Worm (Caenorhabditis elegans): ENCODE results near the gene rpb-9.

Gene rpb-9

ce11 chrV:8031121-8031520 is 19.0 kb upstream of the rpb-9 start, which contains the start of gene vars-1 (continued):
- TF ChIP-seq nfya-2 (GFP tag; IDR thresholded peaks at IDR 0.05) (no peak), dox-1 (GFP tag; IDR thresholded peaks at IDR 0.05) (no peak), bed-1 (GFP tag; IDR thresholded peaks at IDR 0.05) (no peak), snpc-3.4 (tag; optimal IDR thresholded peaks at IDR 0.05) (no peak), xnd-1 (tag; optimal IDR thresholded peaks at IDR 0.05) (peak; percentile 46), B0261.1 (tag; optimal IDR thresholded peaks at IDR 0.05) (no peak)

ce11 chrV:8028825-8029489 is 16.8 kb upstream of the rpb-9 start, which contains the start of gene oma-2:
Gene oma-2, plus strand, starts transcription at chrV:8029439.
- TF ChIP-seq Y95B8A.8 (GFP tag; IDR thresholded peaks at IDR 0.05) (0 out of 2 replicates have a peak, but pooled peaks have one; percentile 47), C17E4.6 (GFP tag; IDR thresholded peaks at IDR 0.05) (no peak), hlh-12 (tag; optimal IDR thresholded peaks at IDR 0.05) (no peak), snpc-3.4 (tag; optimal IDR thresholded peaks at IDR 0.05) (peak; percentile 1), efl-1 (GFP tag; optimal IDR thresholded peaks at IDR 0.05) (peak; percentile 82), ceh-27 (GFP tag; optimal IDR thresholded peaks at IDR 0.05) (no peak), nfyb-1 (GFP tag; IDR thresholded peaks at IDR 0.05) (0 out of 2 replicates have a peak, but pooled peaks have one; percentile 33), F37B4.10 (GFP tag; IDR thresholded peaks at IDR 0.05) (no peak), lsl-1 (GFP tag; optimal IDR thresholded peaks at IDR 0.05) (peak; percentile 99), F23B12.7 (tag; optimal IDR thresholded peaks at IDR 0.05; ENCODE audit: insufficient read depth) (peak; percentile 26), fkh-3 (tag; optimal IDR thresholded peaks at IDR 0.05) (no peak), cebp-1 (GFP tag; IDR thresholded peaks at IDR 0.05) (no peak), cebp-1 (tag; optimal IDR thresholded peaks at IDR 0.05) (no peak), egl-44 (GFP tag; IDR thresholded peaks at IDR 0.05) (no peak), sdz-38 (tag; optimal IDR thresholded peaks at IDR 0.05) (no peak), K11D2.4 (GFP tag; IDR thresholded peaks at IDR 0.05) (no peak), B0019.2 (GFP tag; conservative IDR thresholded peaks at IDR 0.05) (0 out of 2 replicates have a peak, but pooled peaks have one; percentile 22), zim-3 (tag; optimal IDR thresholded peaks at IDR 0.05) (no peak), hmg-1.2 (GFP tag; IDR thresholded peaks at IDR 0.05) (peak; percentile 45), attf-3 (GFP tag; conservative IDR thresholded peaks at IDR 0.05) (0 out of 2 replicates have a peak, but pooled peaks have one; percentile 21), Y56A3A.18 (GFP tag; IDR thresholded peaks at IDR 0.05) (0 out of 2 replicates have a peak, but pooled peaks have one; percentile 14), dox-1 (GFP tag; IDR thresholded peaks at IDR 0.05) (peak; percentile 56), F52B5.7 (tag; optimal IDR thresholded peaks at IDR 0.05) (no peak), K12H6.12 (tag; optimal IDR thresholded peaks at IDR 0.05) (no peak), athp-1 (tag; optimal IDR thresholded peaks at IDR 0.05) (no peak), tbp1 (GFP tag; optimal IDR thresholded peaks at IDR 0.05) (peak; percentile 28), F10E7.11 (tag; optimal IDR thresholded peaks at IDR 0.05) (no peak), sea-2 (GFP tag; IDR thresholded peaks at IDR 0.05) (no peak), lir-1 (GFP tag; conservative IDR thresholded peaks at IDR 0.05) (no peak), ZK185.1 (tag; optimal IDR thresholded peaks at IDR 0.05; ENCODE audit: poor library complexity, severe bottlenecking) (peak; percentile 18), ztf-22 (GFP tag; optimal IDR thresholded peaks at IDR 0.05) (no peak), mcd-1 (GFP tag; IDR thresholded peaks at IDR 0.05) (peak; percentile 47; the same call in 1 of the 2 replicates), madf-3 (GFP tag; IDR thresholded peaks at IDR 0.05) (0 out of 2 replicates have a peak, but pooled peaks have one; percentile 16), bed-1 (GFP tag; IDR thresholded peaks at IDR 0.05) (no peak), hsf-1 (GFP tag; IDR thresholded peaks at IDR 0.05) (peak; percentile 90), pha-4 (tag; optimal IDR thresholded peaks at IDR 0.05) (no peak), F55B11.4 (tag; optimal IDR thresholded peaks at IDR 0.05; ENCODE audit: borderline replicate concordance, insufficient read depth) (no peak), Y53G8AR.9 (GFP tag; conservative IDR thresholded peaks at IDR 0.05) (0 out of 2 replicates have a peak, but pooled peaks have one; percentile 52), let-526 (GFP tag; IDR thresholded peaks at IDR 0.05) (no peak), ceh-91 (GFP tag; IDR thresholded peaks at IDR 0.05) (peak; percentile 84), Y67H2A.10 (GFP tag; conservative IDR thresholded peaks at IDR 0.05) (no peak), die-1 (tag; optimal IDR thresholded peaks at IDR 0.05) (no peak)

Data from whole organism, young adult.